Fruit fly (Drosophila melanogaster) whole organism, wandering third instar larva: Measurements from ENCODE around the gene spoon.

Experiments
- Jra ChIP-seq: sonication (Bioruptor generic); optimal IDR thresholded peaks from 2 replicates; lab custom pipeline; 2016; ENCODE audit warnings: missing biosample characterization, missing genetic modification characterization
- Myc ChIP-seq: fragments of >200 bp; optimal IDR thresholded peaks from 2 replicates; lab custom pipeline; 2017
- OdsH ChIP-seq: fragments of 200-800 bp; sonication (Bioruptor generic); optimal IDR thresholded peaks from 2 replicates; lab custom pipeline; 2016; ENCODE audit warnings: missing biosample characterization, mild to moderate bottlenecking, missing genetic modification characterization
- Rel ChIP-seq, 2 experiments: fragments of 200-800 bp; sonication (Bioruptor generic) in 1 of 2; optimal IDR thresholded peaks; 2 replicates in 1 of 2; 3 replicates in 1 of 2; lab custom pipeline; 2016 to 2019; ENCODE audit warnings: mild to moderate bottlenecking in 2 of 2, missing biosample characterization in 2 of 2, missing genetic modification characterization in 2 of 2, moderate library complexity in 1 of 2
- br ChIP-seq: fragments of 200-800 bp; sonication (Bioruptor generic); optimal IDR thresholded peaks from 2 replicates; lab custom pipeline; 2016; ENCODE audit warnings: missing biosample characterization, missing genetic modification characterization
- dl ChIP-seq, 2 experiments: fragments of 175-275, 200-275 bp in 1 of 2; fragments of 200-275 bp in 1 of 2; sonication (Bioruptor generic); optimal IDR thresholded peaks; lab custom pipeline; 2018; ENCODE audit warnings: mild to moderate bottlenecking in 2 of 2, missing biosample characterization in 2 of 2, missing genetic modification characterization in 2 of 2, moderate library complexity in 2 of 2; ENCODE audit not compliant: partially characterized antibody in 2 of 2, insufficient read depth in 1 of 2
- dmrt93B ChIP-seq: fragments of 200-800 bp; sonication (Bioruptor generic); optimal IDR thresholded peaks from 2 replicates; lab custom pipeline; 2018; ENCODE audit warnings: missing biosample characterization, mild to moderate bottlenecking, missing genetic modification characterization
- ey ChIP-seq: fragments of 200-800 bp; sonication (Bioruptor generic); optimal IDR thresholded peaks from 2 replicates; lab custom pipeline; 2016; ENCODE audit warnings: missing biosample characterization, missing genetic modification characterization

DNA sequence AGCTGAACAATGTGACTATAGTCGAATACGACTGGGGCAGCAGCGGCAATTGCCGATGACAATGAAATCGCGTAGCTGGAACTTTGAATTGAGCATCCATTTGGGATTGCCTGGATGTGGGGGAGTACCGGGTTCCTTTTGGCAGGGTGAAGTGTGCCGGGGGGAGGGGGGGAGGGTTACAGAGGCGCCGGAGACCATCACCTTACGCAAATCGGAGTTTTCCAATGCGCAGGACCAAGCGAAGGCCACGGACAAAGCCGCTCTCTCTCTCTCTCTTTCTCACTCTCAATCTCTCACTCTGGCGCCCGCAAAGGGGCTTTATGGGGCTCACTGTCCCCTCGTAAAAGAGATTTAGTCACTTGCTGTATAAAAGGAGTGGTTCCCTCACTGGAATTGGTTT, 57.6 kb downstream of the spoon start:
- TF ChIP-seq OdsH (GFP tag; lab: Kevin White, UChicago) (no peak), Myc (lab: Kevin White, UChicago) (no peak), ey (GFP tag; lab: Kevin White, UChicago) (no peak), Jra (no peak), br (GFP tag; lab: Kevin White, UChicago) (no peak), dmrt93B (GFP tag; lab: Kevin White, UChicago) (no peak), dl (GFP tag; optimal IDR thresholded peaks at IDR 0.05; lab: Kevin White, UChicago; ENCODE audit: insufficient read depth in 1 of 2, partially characterized antibody in 2 of 2) (no peak), Rel (GFP tag; optimal IDR thresholded peaks at IDR 0.05; lab: Kevin White, UChicago) (no peak), Rel (tag; optimal IDR thresholded peaks at IDR 0.05; lab: Kevin White, UChicago) (no peak)
